Worm (Caenorhabditis elegans): Measurements from ENCODE around the gene phf-33.

phf-33 gene

DNA sequence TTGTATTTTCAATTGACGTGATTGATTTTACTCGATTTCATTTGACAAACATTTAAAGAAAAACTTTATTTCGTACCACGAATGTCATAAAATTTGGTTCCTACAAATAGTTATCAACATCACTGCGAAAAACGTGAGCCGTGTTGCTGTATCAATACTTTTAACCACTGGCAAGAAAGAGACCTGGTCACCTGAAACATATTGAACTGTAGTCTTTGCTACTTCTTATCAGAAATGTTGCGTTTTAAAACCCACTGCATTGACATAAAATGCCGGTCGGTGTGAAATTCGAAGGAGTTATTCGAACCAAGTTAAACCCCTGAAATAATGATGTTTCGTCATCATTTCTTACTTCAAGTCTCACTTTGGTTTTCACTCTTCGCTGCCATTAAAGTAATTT is 31.2 kb downstream of the phf-33 start:
- TF ChIP-seq flt-1 (GFP tag; IDR thresholded peaks at IDR 0.05) (no peak), cog-1 (tag; optimal IDR thresholded peaks at IDR 0.05) (no peak), ztf-23 (GFP tag; IDR thresholded peaks at IDR 0.05) (no peak), tab-1 (GFP tag; IDR thresholded peaks at IDR 0.05) (no peak), T22C8.4 (GFP tag; IDR thresholded peaks at IDR 0.05) (no peak), klf-2 (GFP tag; conservative IDR thresholded peaks at IDR 0.05) (no peak), ref-1 (GFP tag; conservative IDR thresholded peaks at IDR 0.05) (no peak), ztf-29 (GFP tag; IDR thresholded peaks at IDR 0.05) (no peak), med-1 (GFP tag; optimal IDR thresholded peaks at IDR 0.05; ENCODE audit: insufficient read depth) (no peak)

DNA sequence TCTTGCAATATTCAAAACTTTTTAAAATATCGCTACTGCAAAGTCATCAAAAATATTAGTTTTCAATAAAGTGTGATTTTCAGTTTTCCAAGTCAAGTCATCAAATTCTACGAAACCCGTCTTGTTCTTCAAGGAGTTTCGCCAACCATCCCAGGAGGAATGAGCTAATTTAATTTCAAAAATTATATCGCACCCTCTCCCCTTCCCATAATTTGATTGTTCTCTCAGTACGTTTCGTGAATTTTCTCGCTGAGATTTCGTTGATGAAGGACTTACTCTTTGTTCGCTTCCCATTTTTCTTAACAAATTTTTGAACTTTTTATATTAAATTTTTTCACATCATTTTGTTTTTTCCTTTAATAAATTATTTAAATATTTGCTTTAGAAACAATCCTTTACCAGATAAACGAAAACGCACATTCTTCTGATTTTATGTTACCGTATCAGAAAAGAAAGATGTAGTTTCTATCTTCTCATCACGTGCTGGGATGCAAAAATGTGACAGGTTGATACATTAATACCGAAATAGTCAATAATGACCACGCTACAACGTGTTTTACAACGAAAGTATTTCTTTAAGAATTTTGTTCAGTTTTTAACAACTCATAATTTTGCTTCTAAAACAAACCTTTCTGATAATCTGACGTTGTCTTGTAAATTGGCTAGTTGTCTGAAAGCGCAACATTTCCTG is 32.0 kb downstream of the phf-33 start:
- TF ChIP-seq klf-2 (GFP tag; conservative IDR thresholded peaks at IDR 0.05) (no peak), med-1 (GFP tag; optimal IDR thresholded peaks at IDR 0.05; ENCODE audit: insufficient read depth) (no peak), flt-1 (GFP tag; IDR thresholded peaks at IDR 0.05) (no peak), ref-1 (GFP tag; conservative IDR thresholded peaks at IDR 0.05) (no peak), ztf-23 (GFP tag; IDR thresholded peaks at IDR 0.05) (no peak), cog-1 (tag; optimal IDR thresholded peaks at IDR 0.05) (no peak), tab-1 (GFP tag; IDR thresholded peaks at IDR 0.05) (no peak), ztf-29 (GFP tag; IDR thresholded peaks at IDR 0.05) (no peak), T22C8.4 (GFP tag; IDR thresholded peaks at IDR 0.05) (no peak)

DNA sequence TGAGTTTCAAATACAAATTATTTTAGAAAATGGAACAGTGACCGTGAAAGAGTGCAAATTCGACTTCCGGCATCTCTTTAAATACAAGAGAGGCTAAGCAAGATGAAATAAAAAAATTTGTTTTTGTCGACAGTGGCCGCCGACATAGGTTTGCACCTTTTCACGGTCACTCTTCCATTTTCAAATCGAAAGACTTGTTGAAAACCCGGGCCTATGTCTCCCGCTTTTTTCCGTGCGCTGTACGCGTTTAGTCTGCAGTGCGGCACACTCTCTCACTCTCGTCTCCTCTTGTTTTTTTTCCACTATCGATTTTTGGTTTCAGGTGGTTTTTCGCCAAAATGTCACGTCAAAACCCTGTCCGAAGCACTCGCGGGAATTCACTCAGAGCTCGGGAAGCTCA is 33.7 kb downstream of the phf-33 start, which contains the start of gene hpl-1:
Gene hpl-1 (plus strand): TSS at position 301 of the 400 bp plus-strand sequence.
- TF ChIP-seq ztf-23 (GFP tag; IDR thresholded peaks at IDR 0.05) (no peak), tab-1 (GFP tag; IDR thresholded peaks at IDR 0.05) (no peak), cog-1 (tag; optimal IDR thresholded peaks at IDR 0.05) (no peak), med-1 (GFP tag; optimal IDR thresholded peaks at IDR 0.05; ENCODE audit: insufficient read depth) (no peak), klf-2 (GFP tag; conservative IDR thresholded peaks at IDR 0.05) (no peak), ref-1 (GFP tag; conservative IDR thresholded peaks at IDR 0.05) (no peak), ztf-29 (GFP tag; IDR thresholded peaks at IDR 0.05) (no peak), flt-1 (GFP tag; IDR thresholded peaks at IDR 0.05) (no peak)

DNA sequence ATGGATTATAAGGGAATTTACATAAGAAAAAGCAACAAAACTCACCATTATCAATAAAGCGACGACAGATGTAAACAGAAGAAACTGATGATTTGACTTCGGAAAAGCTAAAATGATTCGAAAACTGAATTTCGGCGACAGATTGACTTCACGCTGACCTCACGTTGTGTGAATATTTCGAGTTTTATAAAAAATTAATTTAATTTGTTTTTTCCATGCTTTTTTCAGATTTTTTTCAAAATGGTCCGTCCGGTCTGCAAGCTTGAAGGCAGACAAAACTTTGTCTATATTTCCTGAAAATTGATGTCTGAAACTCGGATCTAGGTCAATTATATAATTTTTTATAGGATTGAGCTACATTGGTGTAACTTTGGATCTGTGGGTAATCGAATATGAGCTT is 36.5 kb downstream of the phf-33 start, which contains the start of gene K08H2.5:
Gene K08H2.5 (minus strand): TSS at position 101 of the 400 bp plus-strand sequence.
- TF ChIP-seq ztf-23 (GFP tag; IDR thresholded peaks at IDR 0.05) (no peak), cog-1 (tag; optimal IDR thresholded peaks at IDR 0.05) (no peak), klf-2 (GFP tag; conservative IDR thresholded peaks at IDR 0.05) (no peak), ref-1 (GFP tag; conservative IDR thresholded peaks at IDR 0.05) (no peak), tab-1 (GFP tag; IDR thresholded peaks at IDR 0.05) (no peak), med-1 (GFP tag; optimal IDR thresholded peaks at IDR 0.05; ENCODE audit: insufficient read depth) (no peak)

DNA sequence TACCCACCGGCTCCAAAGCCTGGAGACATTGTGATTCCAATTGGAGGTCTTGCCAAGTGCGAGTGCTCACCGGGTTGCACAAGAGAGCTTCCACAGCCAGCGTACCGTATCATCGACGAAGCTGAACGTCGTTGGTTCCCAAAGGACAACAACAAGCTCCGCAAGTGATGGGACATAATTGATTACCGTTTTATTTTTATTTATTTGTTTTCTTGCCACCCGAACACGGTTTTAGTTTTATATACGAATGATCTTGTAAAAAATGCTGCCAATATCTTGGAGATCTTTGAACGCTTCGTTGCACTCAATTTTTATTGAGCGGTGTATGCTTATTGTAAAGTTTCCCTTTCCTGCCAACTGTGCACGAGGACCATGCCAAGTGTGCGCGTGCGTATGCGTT is 40.6 kb downstream of the phf-33 start, which contains the start of gene K08H2.4:
Gene K08H2.4 (plus strand): TSS at position 301 of the 400 bp plus-strand sequence.
- TF ChIP-seq klf-2 (GFP tag; conservative IDR thresholded peaks at IDR 0.05) (no peak), cog-1 (tag; optimal IDR thresholded peaks at IDR 0.05) (no peak), ztf-23 (GFP tag; IDR thresholded peaks at IDR 0.05) (no peak), ref-1 (GFP tag; conservative IDR thresholded peaks at IDR 0.05) (no peak), ztf-29 (GFP tag; IDR thresholded peaks at IDR 0.05) (no peak), tab-1 (GFP tag; IDR thresholded peaks at IDR 0.05) (no peak), T22C8.4 (GFP tag; IDR thresholded peaks at IDR 0.05) (no peak)

DNA sequence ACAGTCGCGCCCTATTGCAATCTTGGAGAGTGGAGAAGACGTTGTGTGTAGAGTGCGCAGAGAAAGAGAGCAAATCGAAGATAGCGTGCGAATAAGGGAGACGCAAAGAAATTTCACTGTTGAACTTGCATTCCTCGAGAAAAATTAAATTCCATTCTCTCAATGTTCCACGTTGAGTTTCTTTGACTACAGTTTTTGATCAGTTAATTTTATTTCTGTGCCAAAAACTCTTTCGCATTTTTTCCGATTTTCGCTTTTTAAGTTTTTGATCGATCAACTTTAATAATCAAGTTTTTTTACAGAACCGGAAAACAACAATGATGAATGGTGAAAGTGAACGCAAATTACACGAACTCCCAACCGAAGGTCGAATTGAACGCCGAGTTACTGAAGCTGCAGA is 41.7 kb downstream of the phf-33 start, which contains the start of gene K08H2.3:
Gene K08H2.3 (plus strand): TSS at position 301 of the 400 bp plus-strand sequence.
- TF ChIP-seq tab-1 (GFP tag; IDR thresholded peaks at IDR 0.05) (no peak), klf-2 (GFP tag; conservative IDR thresholded peaks at IDR 0.05) (no peak), ref-1 (GFP tag; conservative IDR thresholded peaks at IDR 0.05) (no peak), flt-1 (GFP tag; IDR thresholded peaks at IDR 0.05) (no peak), cog-1 (tag; optimal IDR thresholded peaks at IDR 0.05) (no peak), med-1 (GFP tag; optimal IDR thresholded peaks at IDR 0.05; ENCODE audit: insufficient read depth) (no peak), ztf-23 (GFP tag; IDR thresholded peaks at IDR 0.05) (no peak), T22C8.4 (GFP tag; IDR thresholded peaks at IDR 0.05) (no peak), ztf-29 (GFP tag; IDR thresholded peaks at IDR 0.05) (no peak)

DNA sequence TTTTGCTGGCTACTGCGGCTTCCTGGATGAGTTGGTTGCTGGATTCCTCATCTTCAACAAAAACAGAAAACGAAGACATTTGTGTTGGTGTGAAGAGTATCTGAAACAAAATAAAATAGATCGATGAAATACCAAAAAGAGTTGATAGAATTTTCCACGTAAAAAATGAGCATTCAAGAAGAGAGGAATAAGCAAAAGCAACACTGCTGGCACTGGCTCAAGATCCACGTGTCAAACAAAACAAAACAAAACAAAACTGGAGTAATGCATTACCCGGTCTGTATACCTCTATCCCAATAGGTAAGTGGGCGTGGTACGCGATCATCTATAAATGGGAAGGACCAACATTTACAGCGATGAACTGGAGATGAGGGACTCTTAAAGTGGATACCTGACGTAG is 43.9 kb downstream of the phf-33 start, which contains the start of gene K08H2.2:
Gene K08H2.2 (minus strand): TSS at position 101 of the 400 bp plus-strand sequence.
- no peak for TF ChIP-seq med-1 (GFP tag; optimal IDR thresholded peaks at IDR 0.05; ENCODE audit: insufficient read depth)
- TF ChIP-seq flt-1 (GFP tag; IDR thresholded peaks at IDR 0.05): no peak
- no peak for TF ChIP-seq ztf-23 (GFP tag; IDR thresholded peaks at IDR 0.05)
- no peak for TF ChIP-seq ztf-29 (GFP tag; IDR thresholded peaks at IDR 0.05)
- TF ChIP-seq cog-1 (tag; optimal IDR thresholded peaks at IDR 0.05): no peak
- TF ChIP-seq tab-1 (GFP tag; IDR thresholded peaks at IDR 0.05): no peak
- TF ChIP-seq T22C8.4 (GFP tag; IDR thresholded peaks at IDR 0.05): no peak
- TF ChIP-seq ref-1 (GFP tag; conservative IDR thresholded peaks at IDR 0.05): no peak
- no peak for TF ChIP-seq klf-2 (GFP tag; conservative IDR thresholded peaks at IDR 0.05)

DNA sequence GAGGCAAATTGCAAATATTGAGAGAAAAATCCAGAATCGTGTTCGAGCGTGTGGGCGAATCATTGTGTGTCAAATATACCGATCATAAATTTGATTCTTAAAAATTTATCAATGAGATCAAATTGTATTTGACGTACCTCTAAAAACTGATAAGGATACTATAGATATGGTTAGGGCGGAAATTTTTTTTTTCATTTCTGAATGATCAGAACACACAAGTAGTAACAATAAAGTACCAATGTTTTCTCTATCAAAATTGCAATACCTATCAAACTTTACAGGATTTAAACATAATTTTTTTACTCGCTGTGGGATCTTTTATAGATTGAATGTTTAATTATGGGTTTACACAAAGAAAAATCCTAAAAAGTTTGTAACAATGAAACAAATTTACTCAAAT is 46.5 kb downstream of the phf-33 start, which contains the start of gene bgnt-1.5:
Gene bgnt-1.5 (minus strand): TSS at position 101 of the 400 bp plus-strand sequence.
- TF ChIP-seq klf-2 (GFP tag; conservative IDR thresholded peaks at IDR 0.05): no peak
- TF ChIP-seq T22C8.4 (GFP tag; IDR thresholded peaks at IDR 0.05): no peak
- no peak for TF ChIP-seq ztf-23 (GFP tag; IDR thresholded peaks at IDR 0.05)

DNA sequence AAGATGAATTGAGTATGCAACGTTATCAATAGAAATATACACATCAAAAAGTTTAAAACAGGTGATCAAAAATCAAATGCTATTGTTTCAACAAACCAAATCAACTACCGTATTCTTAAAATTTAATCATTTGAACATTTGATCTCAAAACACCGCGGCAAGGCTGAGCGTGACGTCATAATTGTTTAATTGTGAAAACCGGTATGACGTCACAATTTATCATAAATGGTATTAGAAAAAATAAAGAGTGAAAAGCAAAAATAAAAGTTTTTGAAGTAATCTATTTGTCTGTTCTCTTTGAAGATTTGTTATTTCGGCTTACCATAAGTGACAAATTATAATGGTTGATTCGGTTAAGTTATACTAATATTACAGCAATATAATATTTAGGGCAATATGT is 51.0 kb downstream of the phf-33 start:
- no peak for TF ChIP-seq ztf-23 (GFP tag; IDR thresholded peaks at IDR 0.05)
- no peak for TF ChIP-seq med-1 (GFP tag; optimal IDR thresholded peaks at IDR 0.05; ENCODE audit: insufficient read depth)
- no peak for TF ChIP-seq klf-2 (GFP tag; conservative IDR thresholded peaks at IDR 0.05)
- TF ChIP-seq cog-1 (tag; optimal IDR thresholded peaks at IDR 0.05): no peak
- TF ChIP-seq tab-1 (GFP tag; IDR thresholded peaks at IDR 0.05): no peak
- TF ChIP-seq flt-1 (GFP tag; IDR thresholded peaks at IDR 0.05): no peak
- no peak for TF ChIP-seq ref-1 (GFP tag; conservative IDR thresholded peaks at IDR 0.05)
- no peak for TF ChIP-seq ztf-29 (GFP tag; IDR thresholded peaks at IDR 0.05)
- no peak for TF ChIP-seq T22C8.4 (GFP tag; IDR thresholded peaks at IDR 0.05)
